Fruit fly (Drosophila melanogaster): ENCODE data around the gene CG43349.

CG43349 gene

dm6 chr2L:1169867-1170415 is 30.1 kb upstream of the CG43349 start, which contains the start of the genes CG31922 and Plap (continued):
- no peak for TF ChIP-seq prd (optimal IDR thresholded peaks at IDR 0.05)
- peak; percentile 74; the same call in 2 of the 3 replicates for TF ChIP-seq prd (GFP tag; IDR thresholded peaks at IDR 0.05)
- TF ChIP-seq her (GFP tag; optimal IDR thresholded peaks at IDR 0.05), result peak; percentile 9
- TF ChIP-seq exex (tag; optimal IDR thresholded peaks at IDR 0.05), result no peak
- peak; percentile 76; the same call in 2 of the 3 replicates for TF ChIP-seq Dbx (GFP tag; IDR thresholded peaks at IDR 0.05)
- no peak for TF ChIP-seq CG11093 (GFP tag; IDR thresholded peaks at IDR 0.05)
- TF ChIP-seq Sox102F (GFP tag; optimal IDR thresholded peaks at IDR 0.05), result no peak
- no peak for TF ChIP-seq sisA (GFP tag; IDR thresholded peaks at IDR 0.05)
- TF ChIP-seq lov (optimal IDR thresholded peaks at IDR 0.05), result no peak
- no peak for TF ChIP-seq lov (GFP tag; IDR thresholded peaks at IDR 0.05)
- no peak for TF ChIP-seq cas (GFP tag; IDR thresholded peaks at IDR 0.05)
- TF ChIP-seq CG16863 (GFP tag; optimal IDR thresholded peaks at IDR 0.05), result peak; percentile 63
- TF ChIP-seq Ada2b (GFP tag; IDR thresholded peaks at IDR 0.05), result no peak
- no peak for TF ChIP-seq D19A (tag; optimal IDR thresholded peaks at IDR 0.05)
- TF ChIP-seq gce (GFP tag; IDR thresholded peaks at IDR 0.05), result no peak
- peak; percentile 89 for TF ChIP-seq CG9932 (GFP tag; IDR thresholded peaks at IDR 0.05)
- peak; percentile 73; the same call in 2 of the 3 replicates for TF ChIP-seq zen2 (GFP tag; IDR thresholded peaks at IDR 0.05; ENCODE audit: partially characterized antibody)
- TF ChIP-seq inv (GFP tag; IDR thresholded peaks at IDR 0.05; ENCODE audit: partially characterized antibody), result peak; percentile 91
- TF ChIP-seq z (GFP tag; IDR thresholded peaks at IDR 0.05), result no peak
- peak; percentile 67 for TF ChIP-seq Dek (tag; optimal IDR thresholded peaks at IDR 0.05)
- peak; percentile 73 for TF ChIP-seq sob (GFP tag; IDR thresholded peaks at IDR 0.05)
- TF ChIP-seq CG18476 (GFP tag; optimal IDR thresholded peaks at IDR 0.05), result peak; percentile 69
- TF ChIP-seq ara (GFP tag; IDR thresholded peaks at IDR 0.05), result no peak
- peak; percentile 49 for TF ChIP-seq CG13296 (GFP tag; optimal IDR thresholded peaks at IDR 0.05)
- no peak for TF ChIP-seq zf30C (GFP tag; optimal IDR thresholded peaks at IDR 0.05)
- TF ChIP-seq E2f1 (GFP tag; IDR thresholded peaks at IDR 0.05), result no peak
- TF ChIP-seq dpn (GFP tag; optimal IDR thresholded peaks at IDR 0.05), result peak; percentile 71 to 79
- TF ChIP-seq Bteb2 (GFP tag; optimal IDR thresholded peaks at IDR 0.05), result peak; percentile 56
- TF ChIP-seq CG14710 (tag; optimal IDR thresholded peaks at IDR 0.05), result peak; percentile 86
- no peak for TF ChIP-seq CG7271 (tag; optimal IDR thresholded peaks at IDR 0.05)
- TF ChIP-seq da (GFP tag; optimal IDR thresholded peaks at IDR 0.05), result no peak
- no peak for TF ChIP-seq Eip74EF (GFP tag; optimal IDR thresholded peaks at IDR 0.05)
- no peak for TF ChIP-seq Lim3 (GFP tag; IDR thresholded peaks at IDR 0.05)
- TF ChIP-seq Myb (GFP tag; optimal IDR thresholded peaks at IDR 0.05), result peak; percentile 85
- TF ChIP-seq chm (GFP tag; IDR thresholded peaks at IDR 0.05), result no peak
- no peak for TF ChIP-seq CG8359 (GFP tag; optimal IDR thresholded peaks at IDR 0.05; ENCODE audit: borderline replicate concordance)
- no peak for TF ChIP-seq CG1603 (tag; optimal IDR thresholded peaks at IDR 0.05)
- peak; percentile 51 for TF ChIP-seq CG10209 (GFP tag; optimal IDR thresholded peaks at IDR 0.05)
- TF ChIP-seq CG14441 (GFP tag; IDR thresholded peaks at IDR 0.05), result peak; percentile 50; the same call in 1 of the 2 replicates
- 0 out of 2 replicates have a peak, but pooled peaks have one; percentile 17 for TF ChIP-seq CG11085 (GFP tag; IDR thresholded peaks at IDR 0.05)
- TF ChIP-seq D (optimal IDR thresholded peaks at IDR 0.05), result no peak
- TF ChIP-seq D (GFP tag; optimal IDR thresholded peaks at IDR 0.05), result peak; percentile 28
- no peak for TF ChIP-seq CG6654 (GFP tag; optimal IDR thresholded peaks at IDR 0.05)
- no peak for TF ChIP-seq sima (GFP tag; optimal IDR thresholded peaks at IDR 0.05)
- no peak for TF ChIP-seq gem (tag; optimal IDR thresholded peaks at IDR 0.05)
- peak; percentile 52 for TF ChIP-seq klu (GFP tag; IDR thresholded peaks at IDR 0.05)
- 0 out of 2 replicates have a peak, but pooled peaks have one; percentile 37 for TF ChIP-seq CG6689 (GFP tag; IDR thresholded peaks at IDR 0.05)
- peak; percentile 60 for TF ChIP-seq CG12942 (GFP tag; optimal IDR thresholded peaks at IDR 0.05)
- no peak for TF ChIP-seq CG17568 (GFP tag; optimal IDR thresholded peaks at IDR 0.05)
- no peak for TF ChIP-seq CG17912 (GFP tag; optimal IDR thresholded peaks at IDR 0.05)
- no peak for TF ChIP-seq Asciz (GFP tag; optimal IDR thresholded peaks at IDR 0.05)

All from whole organism, embryonic.